Fruit fly (Drosophila melanogaster) whole organism: Measurements from ENCODE around the gene caz.

Source experiments
- CG8478 ChIP-seq: fragments of >200 bp; optimal IDR thresholded peaks from 2 replicates; lab custom pipeline; 2018; ENCODE audit warnings: inconsistent platforms
- Dll ChIP-seq: fragments of >200 bp; optimal IDR thresholded peaks from 2 replicates; lab custom pipeline; 2017
- EcR ChIP-seq, 2 experiments: fragments of >200 bp; optimal IDR thresholded peaks; 2 replicates each; lab custom pipeline; 2017; ENCODE audit warnings: missing biosample characterization in 2 of 2, missing genetic modification characterization in 2 of 2, missing genetic modification reagents in 2 of 2
- pan ChIP-seq: fragments of >200 bp; optimal IDR thresholded peaks from 2 replicates; lab custom pipeline; 2017
- psq ChIP-seq: fragments of >200 bp; optimal IDR thresholded peaks from 2 replicates; lab custom pipeline; 2017
- usp ChIP-seq: fragments of >200 bp; optimal IDR thresholded peaks from 2 replicates; lab custom pipeline; 2017; ENCODE audit warnings: missing biosample characterization, missing genetic modification characterization, mixed read lengths

Gene caz

dm6 chrX:16308310-16308918 is 19.8 kb downstream of the caz start, which contains the start of gene Had1:
TSS of gene Had1 (minus strand) at chrX:16308667.
- no peak for TF ChIP-seq EcR (GFP tag; optimal IDR thresholded peaks at IDR 0.05; lab: Kevin White, UChicago)
- TF ChIP-seq CG8478 (lab: Kevin White, UChicago): no peak
- TF ChIP-seq psq (lab: Kevin White, UChicago): no peak
- TF ChIP-seq Dll: no peak
- no peak for TF ChIP-seq pan (lab: Kevin White, UChicago)
- no peak for TF ChIP-seq usp (GFP tag; lab: Kevin White, UChicago)

dm6 chrX:16308953-16309352 is 20.3 kb downstream of the caz start:
- no peak for TF ChIP-seq psq (lab: Kevin White, UChicago)
- no peak for TF ChIP-seq Dll
- no peak for TF ChIP-seq CG8478 (lab: Kevin White, UChicago)
- TF ChIP-seq pan (lab: Kevin White, UChicago): no peak
- no peak for TF ChIP-seq usp (GFP tag; lab: Kevin White, UChicago)
- TF ChIP-seq EcR (GFP tag; optimal IDR thresholded peaks at IDR 0.05; lab: Kevin White, UChicago): no peak

dm6 chrX:16309764-16310163 is 21.2 kb downstream of the caz start:
- TF ChIP-seq CG8478 (lab: Kevin White, UChicago): no peak
- no peak for TF ChIP-seq EcR (GFP tag; optimal IDR thresholded peaks at IDR 0.05; lab: Kevin White, UChicago)
- TF ChIP-seq Dll: no peak
- TF ChIP-seq psq (lab: Kevin White, UChicago): no peak
- no peak for TF ChIP-seq pan (lab: Kevin White, UChicago)
- no peak for TF ChIP-seq usp (GFP tag; lab: Kevin White, UChicago)

dm6 chrX:16313078-16313875 is 24.7 kb downstream of the caz start, which contains the start of the genes CG9915 and SWIP:
TSS of gene CG9915 (minus strand) at chrX:16313138.
TSS of gene SWIP (plus strand) at chrX:16313709.
- TF ChIP-seq pan (lab: Kevin White, UChicago): no peak
- no peak for TF ChIP-seq CG8478 (lab: Kevin White, UChicago)
- TF ChIP-seq psq (lab: Kevin White, UChicago): no peak
- no peak for TF ChIP-seq EcR (GFP tag; optimal IDR thresholded peaks at IDR 0.05; lab: Kevin White, UChicago)
- TF ChIP-seq Dll: no peak
- TF ChIP-seq usp (GFP tag; lab: Kevin White, UChicago): no peak

dm6 chrX:16318858-16319557 is 30.4 kb downstream of the caz start:
- TF ChIP-seq pan (lab: Kevin White, UChicago) (no peak), psq (lab: Kevin White, UChicago) (no peak), usp (GFP tag; lab: Kevin White, UChicago) (no peak), CG8478 (lab: Kevin White, UChicago) (no peak), EcR (GFP tag; optimal IDR thresholded peaks at IDR 0.05; lab: Kevin White, UChicago) (no peak), Dll (no peak)

- TF ChIP-seq pan (lab: Kevin White, UChicago) (no peak), psq (lab: Kevin White, UChicago) (no peak), EcR (GFP tag; optimal IDR thresholded peaks at IDR 0.05; lab: Kevin White, UChicago) (no peak), usp (GFP tag; lab: Kevin White, UChicago) (no peak), Dll (no peak), CG8478 (lab: Kevin White, UChicago) (no peak)
Observed at dm6 chrX:16319558-16319924, 30.9 kb downstream of the caz start.

dm6 chrX:16320197-16320921 is 31.7 kb downstream of the caz start, which contains the start of gene Cyp1:
TSS of gene Cyp1 (minus strand) at chrX:16320370.
- TF ChIP-seq usp (GFP tag; lab: Kevin White, UChicago) (no peak), EcR (GFP tag; optimal IDR thresholded peaks at IDR 0.05; lab: Kevin White, UChicago) (no peak), psq (lab: Kevin White, UChicago) (no peak), pan (lab: Kevin White, UChicago) (no peak), Dll (no peak), CG8478 (lab: Kevin White, UChicago) (no peak)

- TF ChIP-seq psq (lab: Kevin White, UChicago) (no peak), EcR (GFP tag; optimal IDR thresholded peaks at IDR 0.05; lab: Kevin White, UChicago) (no peak), Dll (no peak), pan (lab: Kevin White, UChicago) (no peak), CG8478 (lab: Kevin White, UChicago) (no peak)
Observed at dm6 chrX:16321037-16321436, 32.4 kb downstream of the caz start.

- TF ChIP-seq CG8478 (lab: Kevin White, UChicago): no peak
- no peak for TF ChIP-seq EcR (GFP tag; optimal IDR thresholded peaks at IDR 0.05; lab: Kevin White, UChicago)
- no peak for TF ChIP-seq pan (lab: Kevin White, UChicago)
- no peak for TF ChIP-seq usp (GFP tag; lab: Kevin White, UChicago)
- TF ChIP-seq psq (lab: Kevin White, UChicago): no peak
- TF ChIP-seq Dll: no peak
Observed at dm6 chrX:16323063-16323462, 34.5 kb downstream of the caz start, which contains the start of the genes CG9917 and CG32579. TSS of gene CG9917 (minus strand) at chrX:16323231. TSS of gene CG32579 (plus strand) at chrX:16323286.

dm6 chrX:16323536-16323935 is 34.9 kb downstream of the caz start:
- TF ChIP-seq EcR (GFP tag; optimal IDR thresholded peaks at IDR 0.05; lab: Kevin White, UChicago) (no peak), pan (lab: Kevin White, UChicago) (no peak), psq (lab: Kevin White, UChicago) (no peak), CG8478 (lab: Kevin White, UChicago) (no peak), usp (GFP tag; lab: Kevin White, UChicago) (no peak), Dll (no peak)
